Worm (Caenorhabditis elegans) whole organism, young adult: ENCODE results near the gene coa-7.

Source experiments
- B0019.2 ChIP-seq: fragments of 200-800 bp; sonication (Bioruptor generic); conservative IDR thresholded peaks from 2 replicates; pipeline ENCODE4 v1.3.6; 2022; ENCODE audit warnings: missing genetic modification reagents, missing genetic modification characterization, missing compliant biosample characterization
- B0035.1 ChIP-seq: sonication (generic microtip); optimal IDR thresholded peaks from 2 replicates; lab custom pipeline; 2016; ENCODE audit warnings: missing genetic modification characterization, mild to moderate bottlenecking, missing compliant biosample characterization, missing genotype, missing genetic modification reagents
- C17E4.6 ChIP-seq: fragments of 200-800 bp; sonication (Bioruptor generic); IDR thresholded peaks from 2 replicates; pipeline ENCODE4 v1.3.6; 2022; ENCODE audit warnings: missing genetic modification reagents, missing genetic modification characterization, missing compliant biosample characterization
- F57C9.4 ChIP-seq: sonication (generic microtip); optimal IDR thresholded peaks from 2 replicates; lab custom pipeline; 2017; ENCODE audit warnings: mild to moderate bottlenecking, missing genetic modification characterization, missing compliant biosample characterization
- K11D2.4 ChIP-seq: fragments of 200-800 bp; sonication (Bioruptor generic); IDR thresholded peaks from 2 replicates; pipeline ENCODE4 v1.3.6; 2022; ENCODE audit warnings: missing genetic modification reagents, missing genetic modification characterization, missing compliant biosample characterization
- T07F8.4 ChIP-seq: sonication (generic microtip); optimal IDR thresholded peaks from 2 replicates; lab custom pipeline; 2016; ENCODE audit warnings: mild to moderate bottlenecking, missing genetic modification characterization, moderate library complexity, missing compliant biosample characterization
- aptf-2 ChIP-seq: fragments of 200-800 bp; sonication (Bioruptor generic); conservative IDR thresholded peaks from 2 replicates; pipeline ENCODE4 v1.3.6; 2022; ENCODE audit warnings: missing genetic modification reagents, missing genetic modification characterization, missing compliant biosample characterization
- aptf-3 ChIP-seq: fragments of 200-800 bp; sonication (Bioruptor generic); IDR thresholded peaks from 2 replicates; pipeline ENCODE4 v1.3.6; 2022; ENCODE audit warnings: missing genetic modification characterization, missing compliant biosample characterization
- atf-7 ChIP-seq: sonication (generic microtip); optimal IDR thresholded peaks from 2 replicates; lab custom pipeline; 2017; ENCODE audit warnings: mild to moderate bottlenecking, missing genetic modification characterization, missing compliant biosample characterization
- attf-3 ChIP-seq: fragments of 200-800 bp; sonication (Bioruptor generic); conservative IDR thresholded peaks from 2 replicates; pipeline ENCODE4 v1.3.6; 2022; ENCODE audit warnings: missing genetic modification reagents, missing genetic modification characterization, missing compliant biosample characterization
- ceh-58 ChIP-seq: fragments of 200-800 bp; sonication (Bioruptor generic); IDR thresholded peaks from 2 replicates; pipeline ENCODE4 v1.3.6; 2022; ENCODE audit warnings: missing genetic modification characterization, missing compliant biosample characterization
- efl-1 ChIP-seq: fragments of 150-350 bp; optimal IDR thresholded peaks from 2 replicates; lab custom pipeline; 2014; ENCODE audit warnings: missing biosample characterization, missing genetic modification reagents, missing genetic modification characterization
- egl-18 ChIP-seq: fragments of 200-800 bp; sonication (Bioruptor generic); IDR thresholded peaks from 2 replicates; pipeline ENCODE4 v1.3.6; 2022; ENCODE audit warnings: missing genetic modification reagents, missing genetic modification characterization, missing compliant biosample characterization
- hmg-1.2 ChIP-seq: fragments of 200-800 bp; sonication (Bioruptor generic); IDR thresholded peaks from 2 replicates; pipeline ENCODE4 v1.3.6; 2022; ENCODE audit warnings: missing genetic modification reagents, missing genetic modification characterization, missing compliant biosample characterization
- let-526 ChIP-seq: fragments of 200-800 bp; sonication (Bioruptor generic); IDR thresholded peaks from 2 replicates; pipeline ENCODE4 v1.3.6; 2022; ENCODE audit warnings: missing genetic modification reagents, missing genetic modification characterization, missing compliant biosample characterization
- lir-1 ChIP-seq: fragments of 200-800 bp; sonication (Bioruptor generic); conservative IDR thresholded peaks from 2 replicates; pipeline ENCODE4 v1.3.6; 2022; ENCODE audit warnings: missing genetic modification reagents, missing genetic modification characterization, missing compliant biosample characterization
- madf-3 ChIP-seq: fragments of 200-800 bp; sonication (Bioruptor generic); IDR thresholded peaks from 2 replicates; pipeline ENCODE4 v1.3.6; 2022; ENCODE audit warnings: missing genetic modification reagents, missing genetic modification characterization, missing compliant biosample characterization
- madf-8 ChIP-seq: fragments of 200-800 bp; sonication (Bioruptor generic); conservative IDR thresholded peaks from 2 replicates; pipeline ENCODE4 v1.3.6; 2022; ENCODE audit warnings: missing genetic modification reagents, missing genetic modification characterization, missing compliant biosample characterization
- nfyb-1 ChIP-seq: fragments of 200-800 bp; sonication (Bioruptor generic); IDR thresholded peaks from 2 replicates; pipeline ENCODE4 v1.3.6; 2022; ENCODE audit warnings: missing genetic modification reagents, missing genetic modification characterization, missing compliant biosample characterization
- nhr-179 ChIP-seq: sonication (generic microtip); optimal IDR thresholded peaks from 2 replicates; lab custom pipeline; 2016; ENCODE audit warnings: mild to moderate bottlenecking, missing genetic modification characterization, missing compliant biosample characterization
- nhr-27 ChIP-seq: fragments of 200-800 bp; sonication (Bioruptor generic); optimal IDR thresholded peaks from 2 replicates; lab custom pipeline; 2018; ENCODE audit warnings: mild to moderate bottlenecking, missing genetic modification characterization, moderate library complexity, missing compliant biosample characterization
- pbrm-1 ChIP-seq: fragments of 200-800 bp; sonication (Bioruptor generic); IDR thresholded peaks from 2 replicates; pipeline ENCODE4 v1.3.6; 2022; ENCODE audit warnings: missing genetic modification reagents, missing genetic modification characterization, missing compliant biosample characterization
- pha-4 ChIP-seq: fragments of 150-350 bp; sonication (generic microtip); optimal IDR thresholded peaks from 2 replicates; lab custom pipeline; 2014; ENCODE audit warnings: missing biosample characterization, missing genetic modification reagents, missing genetic modification characterization
- repo-1 ChIP-seq: sonication (generic microtip); optimal IDR thresholded peaks from 2 replicates; lab custom pipeline; 2017; ENCODE audit warnings: mild to moderate bottlenecking, missing genetic modification characterization, missing compliant biosample characterization
- sea-2 ChIP-seq: fragments of 200-800 bp; sonication (Bioruptor generic); IDR thresholded peaks from 2 replicates; pipeline ENCODE4 v1.3.6; 2022; ENCODE audit warnings: missing genetic modification characterization, missing compliant biosample characterization
- snpc-3.4 ChIP-seq: sonication (generic microtip); optimal IDR thresholded peaks from 2 replicates; lab custom pipeline; 2017; ENCODE audit warnings: missing genetic modification characterization, mild to moderate bottlenecking, missing compliant biosample characterization, antibody characterized with exemption, moderate library complexity, missing genotype, missing genetic modification reagents
- unc-130 ChIP-seq: sonication (generic microtip); optimal IDR thresholded peaks from 2 replicates; lab custom pipeline; 2016; ENCODE audit warnings: missing genetic modification reagents, missing genetic modification characterization, missing compliant biosample characterization
- unc-62 ChIP-seq: fragments of 150-350 bp; optimal IDR thresholded peaks from 2 replicates; lab custom pipeline; 2014; ENCODE audit warnings: missing biosample characterization, missing genetic modification reagents, missing genetic modification characterization
- zfh-2 ChIP-seq: fragments of 200-800 bp; sonication (Bioruptor generic); conservative IDR thresholded peaks from 2 replicates; pipeline ENCODE4 v1.3.6; 2022; ENCODE audit warnings: missing genetic modification reagents, missing genetic modification characterization, missing compliant biosample characterization
- ztf-6 ChIP-seq: fragments of 200-800 bp; sonication (Bioruptor generic); IDR thresholded peaks from 2 replicates; pipeline ENCODE4 v1.3.6; 2022; ENCODE audit warnings: missing genetic modification reagents, missing genetic modification characterization, missing compliant biosample characterization

The coa-7 gene

ce11 chrII:11629957-11630356, 21.0 kb downstream of the coa-7 start:
- TF ChIP-seq nfyb-1 (0 out of 2 replicates have a peak, but pooled peaks have one; percentile 19), hmg-1.2 (GFP tag; lab: Robert Waterston, UW) (peak; percentile 44; the same call in 1 of the 2 replicates), F57C9.4 (tag; lab: Kevin White, UChicago) (no peak)

DNA sequence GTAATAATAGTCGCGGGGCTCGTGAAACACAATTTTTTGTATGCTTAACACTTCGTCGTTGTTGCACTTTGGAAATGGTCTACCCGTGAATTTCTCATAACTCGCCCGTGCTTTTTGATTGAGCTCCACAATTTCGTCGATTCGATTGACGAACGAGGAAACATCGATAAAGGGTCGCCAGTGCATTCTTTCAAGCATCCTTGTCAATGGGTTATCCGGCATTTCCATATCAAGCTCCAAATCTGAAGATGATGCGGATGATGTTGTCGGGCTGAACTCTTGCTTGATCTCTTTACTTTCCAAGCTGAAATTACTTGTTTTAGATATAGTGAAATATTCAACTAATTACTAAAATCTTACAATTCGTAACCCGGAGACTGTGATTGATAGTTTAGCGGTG, 23.0 kb downstream of the coa-7 start:
- TF ChIP-seq snpc-3.4 (tag; lab: Kevin White, UChicago) (no peak), egl-18 (no peak), nhr-179 (tag; lab: Kevin White, UChicago) (no peak), B0019.2 (no peak), ceh-58 (GFP tag; lab: Robert Waterston, UW) (no peak), ztf-6 (GFP tag; lab: Robert Waterston, UW) (no peak), atf-7 (no peak), madf-8 (GFP tag; lab: Robert Waterston, UW) (no peak), repo-1 (tag; lab: Kevin White, UChicago) (no peak), unc-130 (GFP tag; lab: Kevin White, UChicago) (no peak), attf-3 (GFP tag; lab: Robert Waterston, UW) (no peak), T07F8.4 (tag; lab: Kevin White, UChicago) (no peak), pha-4 (tag; lab: Kevin White, UChicago) (no peak), efl-1 (GFP tag; lab: Kevin White, UChicago) (no peak), aptf-3 (GFP tag; lab: Robert Waterston, UW) (no peak), C17E4.6 (GFP tag; lab: Robert Waterston, UW) (no peak), sea-2 (no peak), aptf-2 (no peak)

ce11 chrII:11622605-11623004, 28.3 kb downstream of the coa-7 start:
- 0 out of 2 replicates have a peak, but pooled peaks have one; percentile 15 for TF ChIP-seq pbrm-1
- no peak for TF ChIP-seq unc-62 (GFP tag; lab: Kevin White, UChicago)
- TF ChIP-seq K11D2.4 (GFP tag; lab: Robert Waterston, UW): 0 out of 2 replicates have a peak, but pooled peaks have one; percentile 18

DNA sequence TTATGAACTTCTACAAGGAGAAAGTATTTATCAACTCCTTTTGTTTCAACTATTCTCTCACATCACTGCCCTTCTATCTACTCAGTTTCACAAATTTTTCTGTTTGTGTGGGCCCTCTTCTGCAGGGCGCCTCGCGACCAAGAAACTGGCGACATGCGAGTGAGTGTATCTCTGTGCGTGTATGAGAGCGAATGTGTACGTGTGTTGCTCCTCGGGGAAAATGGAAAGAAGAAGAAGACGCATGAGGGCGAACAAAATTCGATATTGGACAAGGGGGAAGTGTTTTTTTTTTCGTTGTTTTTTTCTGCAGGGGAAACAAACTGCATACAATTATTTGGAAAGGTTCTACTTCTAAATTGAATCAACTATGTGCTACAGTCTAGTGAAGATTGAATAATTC, 29.4 kb downstream of the coa-7 start:
- TF ChIP-seq nhr-27 (tag; lab: Kevin White, UChicago): no peak
- no peak for TF ChIP-seq nhr-179 (tag; lab: Kevin White, UChicago)
- TF ChIP-seq madf-3 (GFP tag; lab: Robert Waterston, UW): 0 out of 2 replicates have a peak, but pooled peaks have one; percentile 40
- TF ChIP-seq lir-1 (GFP tag; lab: Robert Waterston, UW): no peak
- 0 out of 2 replicates have a peak, but pooled peaks have one; percentile 13 for TF ChIP-seq hmg-1.2 (GFP tag; lab: Robert Waterston, UW)
- TF ChIP-seq zfh-2 (GFP tag; lab: Robert Waterston, UW): 0 out of 2 replicates have a peak, but pooled peaks have one; percentile 6
- TF ChIP-seq, all 124 proteins: peak for 3

DNA sequence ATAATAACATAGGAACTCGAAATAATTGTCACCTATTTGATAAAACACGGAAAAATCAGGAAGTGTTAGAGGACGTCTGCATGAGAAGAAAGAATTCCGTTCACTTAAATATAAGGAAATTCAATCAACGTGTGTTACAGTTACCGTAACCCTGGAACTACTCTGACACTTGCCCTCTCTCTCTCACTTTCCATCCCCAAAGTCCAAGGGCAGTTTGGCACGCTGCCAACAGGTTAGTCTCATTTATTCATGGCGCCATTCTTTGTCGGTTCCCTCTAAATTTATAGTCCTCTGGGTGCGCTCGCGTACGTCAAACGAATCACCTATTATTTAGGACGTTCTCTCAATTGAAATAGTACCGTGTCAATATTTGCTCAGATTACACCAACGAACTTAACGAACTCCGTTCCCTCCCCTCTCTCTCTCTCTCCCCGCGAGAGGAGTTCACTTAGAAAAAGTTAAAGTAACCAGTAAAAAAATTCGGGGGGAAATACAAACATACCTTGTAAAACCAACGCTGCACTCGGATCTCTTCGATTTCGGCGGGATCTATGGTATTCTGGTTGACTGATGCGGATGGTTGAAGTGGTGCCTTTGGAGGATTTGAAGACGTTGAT, 30.2 kb downstream of the coa-7 start:
- no peak for TF ChIP-seq B0035.1 (tag; lab: Kevin White, UChicago)
- 0 out of 2 replicates have a peak, but pooled peaks have one; percentile 43 for TF ChIP-seq let-526 (GFP tag; lab: Robert Waterston, UW)
